Fruit fly (Drosophila melanogaster): ENCODE data around the gene CG42337.

The CG42337 gene

DNA sequence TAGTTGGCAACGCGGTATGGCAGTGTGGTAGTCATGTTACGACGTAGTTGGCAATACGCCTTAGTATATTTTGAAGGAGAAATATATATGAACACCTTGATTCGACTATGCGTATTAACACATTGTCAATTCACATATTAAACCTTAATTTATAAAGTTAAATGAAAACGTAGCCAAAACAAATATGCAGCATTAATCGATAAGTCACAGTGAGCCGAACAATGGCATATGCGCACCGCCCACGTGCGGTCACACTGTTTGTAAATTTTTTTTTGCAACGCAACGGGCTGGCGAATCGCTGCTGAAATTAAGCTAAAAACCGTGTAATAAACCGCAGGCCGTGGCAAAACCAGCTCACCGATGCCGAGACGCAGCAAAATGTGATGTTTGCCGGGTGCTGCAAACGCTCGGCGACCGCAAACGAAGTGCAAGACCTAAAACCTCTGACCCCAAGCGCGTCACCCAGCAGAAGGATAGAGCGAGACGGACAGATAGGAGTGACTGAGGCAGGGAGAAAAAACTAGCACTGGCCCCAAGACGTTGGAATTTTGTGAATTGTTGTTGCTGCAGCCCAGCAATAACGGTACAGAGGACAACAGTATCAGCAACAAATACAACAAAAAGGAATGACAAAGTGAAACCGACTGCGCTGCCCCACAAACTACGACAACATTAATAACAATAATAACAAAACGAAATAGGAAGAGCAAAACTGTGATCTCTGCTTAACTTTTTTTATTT, 17.5 kb downstream of the CG42337 start (continued):
- TF ChIP-seq crol (GFP tag; IDR thresholded peaks at IDR 0.05) (no peak), Antp (GFP tag; optimal IDR thresholded peaks at IDR 0.05) (no peak), Mad (GFP tag; optimal IDR thresholded peaks at IDR 0.05) (peak; percentile 11), stc (GFP tag; IDR thresholded peaks at IDR 0.05) (no peak), CG42726 (GFP tag; IDR thresholded peaks at IDR 0.05; ENCODE audit: partially characterized antibody) (no peak), HmgZ (tag; optimal IDR thresholded peaks at IDR 0.05) (peak; percentile 37), her (GFP tag; optimal IDR thresholded peaks at IDR 0.05) (no peak), phol (tag; optimal IDR thresholded peaks at IDR 0.05) (peak; percentile 65), CG33213 (GFP tag; optimal IDR thresholded peaks at IDR 0.05) (peak; percentile 39), CG30403 (GFP tag; optimal IDR thresholded peaks at IDR 0.05) (no peak), z (GFP tag; IDR thresholded peaks at IDR 0.05) (no peak), Ets97D (GFP tag; optimal IDR thresholded peaks at IDR 0.05) (peak; percentile 70), en (GFP tag; optimal IDR thresholded peaks at IDR 0.05) (no peak), sug (tag; optimal IDR thresholded peaks at IDR 0.05) (peak; percentile 27), BEAF-32 (GFP tag; optimal IDR thresholded peaks at IDR 0.05) (peak; percentile 70), stwl (tag; optimal IDR thresholded peaks at IDR 0.05) (no peak), peb (GFP tag; IDR thresholded peaks at IDR 0.05) (no peak), HmgD (GFP tag; optimal IDR thresholded peaks at IDR 0.05) (peak; percentile 11), gem (tag; optimal IDR thresholded peaks at IDR 0.05) (peak; percentile 1), HHEX (GFP tag; optimal IDR thresholded peaks at IDR 0.05) (no peak), CG12391 (tag; optimal IDR thresholded peaks at IDR 0.05) (peak; percentile 32), org-1 (GFP tag; optimal IDR thresholded peaks at IDR 0.05) (no peak), CG4854 (GFP tag; optimal IDR thresholded peaks at IDR 0.05) (peak; percentile 97), CG10321 (GFP tag; IDR thresholded peaks at IDR 0.05) (0 out of 2 replicates have a peak, but pooled peaks have one; percentile 24), mam (GFP tag; optimal IDR thresholded peaks at IDR 0.05) (no peak), Sin3A (optimal IDR thresholded peaks at IDR 0.05) (peak; percentile 95), CG17829 (tag; optimal IDR thresholded peaks at IDR 0.05) (peak; percentile 33), knrl (GFP tag; IDR thresholded peaks at IDR 0.05; ENCODE audit: partially characterized antibody) (peak; percentile 58), sr (GFP tag; IDR thresholded peaks at IDR 0.05) (no peak), CG16813 (GFP tag; IDR thresholded peaks at IDR 0.05; ENCODE audit: partially characterized antibody) (0 out of 3 replicates have a peak, but pooled peaks have one; percentile 44), crp (GFP tag; optimal IDR thresholded peaks at IDR 0.05) (peak in 1 of 2 experiments; percentile 18), mld (GFP tag; IDR thresholded peaks at IDR 0.05; ENCODE audit: partially characterized antibody) (no peak), sens (GFP tag) (peak; percentile 85), Dref (GFP tag; IDR thresholded peaks at IDR 0.05) (peak; percentile 61; the same call in 1 of the 2 replicates), CG17186 (GFP tag; optimal IDR thresholded peaks at IDR 0.05) (peak; percentile 69), Xrp1 (GFP tag; IDR thresholded peaks at IDR 0.05) (no peak), Oaz (GFP tag; IDR thresholded peaks at IDR 0.05) (no peak), Opbp (GFP tag; IDR thresholded peaks at IDR 0.05; ENCODE audit: partially characterized antibody) (peak; percentile 22; the same call in 1 of the 3 replicates), lab (GFP tag; optimal IDR thresholded peaks at IDR 0.05) (no peak), Pdp1 (GFP tag; optimal IDR thresholded peaks at IDR 0.05) (peak in 1 of 2 experiments; percentile 42), Hmr (GFP tag; optimal IDR thresholded peaks at IDR 0.05) (peak; percentile 39), Dip2 (GFP tag; IDR thresholded peaks at IDR 0.05) (no peak), HLH54F (GFP tag; optimal IDR thresholded peaks at IDR 0.05) (no peak), Lhr (GFP tag; optimal IDR thresholded peaks at IDR 0.05) (peak; percentile 85), NC2α (GFP tag; optimal IDR thresholded peaks at IDR 0.05) (no peak), fru (optimal IDR thresholded peaks at IDR 0.05) (no peak), CG3995 (GFP tag; optimal IDR thresholded peaks at IDR 0.05) (peak; percentile 92), tna (GFP tag; IDR thresholded peaks at IDR 0.05; ENCODE audit: partially characterized antibody) (peak; percentile 13; the same call in 1 of the 2 replicates), Dp (GFP tag; optimal IDR thresholded peaks at IDR 0.05) (peak; percentile 56)

All from whole organism, embryonic.